Fruit fly (Drosophila melanogaster) whole organism, embryonic: ENCODE data around the gene amrt.

ENCODE experiments used
- C15 ChIP-seq: fragments of 200-800 bp; sonication (Bioruptor generic); IDR thresholded peaks from 3 replicates; pipeline ENCODE4 v1.3.6; 2022; ENCODE audit warnings: missing biosample characterization, missing genetic modification characterization
- CG10366 ChIP-seq: fragments of 200-800 bp; sonication (Bioruptor generic); IDR thresholded peaks from 2 replicates; pipeline ENCODE4 v1.3.6; 2022; ENCODE audit warnings: missing biosample characterization, missing genetic modification characterization
- CG12391 ChIP-seq: fragments of 200-800 bp; sonication (Bioruptor generic); optimal IDR thresholded peaks from 3 replicates; lab custom pipeline; 2018; ENCODE audit warnings: missing biosample characterization, mild to moderate bottlenecking, missing genetic modification characterization, moderate library complexity
- CG15514 ChIP-seq: fragments of 200-800 bp; sonication (Bioruptor generic); optimal IDR thresholded peaks from 3 replicates; lab custom pipeline; 2017; ENCODE audit warnings: missing biosample characterization, missing genetic modification characterization, mild to moderate bottlenecking, moderate library complexity, missing genetic modification reagents
- CG15601 ChIP-seq: fragments of 200-800 bp; sonication (Bioruptor generic); optimal IDR thresholded peaks from 3 replicates; lab custom pipeline; 2019; ENCODE audit warnings: missing biosample characterization, mild to moderate bottlenecking, missing genetic modification characterization, moderate library complexity
- CG17361 ChIP-seq: fragments of 200-800 bp; sonication (Bioruptor generic); IDR thresholded peaks from 3 replicates; pipeline ENCODE4 v1.3.6; 2022; ENCODE audit warnings: missing biosample characterization, missing genetic modification characterization
- CG17568 ChIP-seq: fragments of 200-800 bp; sonication (Bioruptor generic); optimal IDR thresholded peaks from 2 replicates; lab custom pipeline; 2018; ENCODE audit warnings: missing biosample characterization, mild to moderate bottlenecking, missing genetic modification characterization, moderate library complexity
- CG18011 ChIP-seq: fragments of 200-800 bp; sonication (Bioruptor generic); optimal IDR thresholded peaks from 2 replicates; lab custom pipeline; 2017; ENCODE audit warnings: missing biosample characterization, missing genetic modification characterization, mild to moderate bottlenecking, moderate library complexity, missing genotype
- CG18599 ChIP-seq: fragments of 200-800 bp; sonication (Bioruptor generic); optimal IDR thresholded peaks from 3 replicates; lab custom pipeline; 2017; ENCODE audit warnings: missing biosample characterization, missing genetic modification characterization, mild to moderate bottlenecking, moderate library complexity, missing genetic modification reagents
- CG30431 ChIP-seq: fragments of 200-800 bp; sonication (Bioruptor generic); optimal IDR thresholded peaks from 2 replicates; lab custom pipeline; 2017; ENCODE audit warnings: missing biosample characterization, missing genetic modification characterization
- CG31388 ChIP-seq: fragments of 200-800 bp; sonication (Bioruptor generic); optimal IDR thresholded peaks from 2 replicates; lab custom pipeline; 2016; ENCODE audit warnings: missing biosample characterization, missing genetic modification characterization
- CG32772 ChIP-seq: fragments of 200-800 bp; sonication (Bioruptor generic); IDR thresholded peaks from 2 replicates; pipeline ENCODE4 v1.3.6; 2022; ENCODE audit warnings: missing biosample characterization, missing genetic modification characterization
- CG4820 ChIP-seq: fragments of 200-800 bp; sonication (Bioruptor generic); optimal IDR thresholded peaks from 3 replicates; lab custom pipeline; 2016; ENCODE audit warnings: missing biosample characterization, missing genetic modification characterization
- CG6791 ChIP-seq: fragments of 200-800 bp; sonication (Bioruptor generic); IDR thresholded peaks from 3 replicates; pipeline ENCODE4 v1.3.6; 2022; ENCODE audit warnings: missing biosample characterization, missing genetic modification characterization; ENCODE audit not compliant: partially characterized antibody
- CG7357 ChIP-seq: fragments of 200-800 bp; sonication (Bioruptor generic); IDR thresholded peaks from 3 replicates; pipeline ENCODE4 v1.3.6; 2022; ENCODE audit warnings: missing biosample characterization, missing genetic modification characterization
- CG7786 ChIP-seq: fragments of 200-800 bp; sonication (Bioruptor generic); optimal IDR thresholded peaks from 2 replicates; lab custom pipeline; 2016; ENCODE audit warnings: missing biosample characterization, missing genetic modification characterization
- CG9215 ChIP-seq: fragments of 200-800 bp; sonication (Bioruptor generic); IDR thresholded peaks from 2 replicates; pipeline ENCODE4 v1.3.6; 2022; ENCODE audit warnings: missing biosample characterization, missing genetic modification characterization
- CG9437 ChIP-seq: fragments of 200-800 bp; sonication (Bioruptor generic); optimal IDR thresholded peaks from 2 replicates; lab custom pipeline; 2018; ENCODE audit warnings: missing biosample characterization, mild to moderate bottlenecking, missing genetic modification characterization
- CG9609 ChIP-seq: fragments of 200-800 bp; sonication (Bioruptor generic); optimal IDR thresholded peaks from 3 replicates; lab custom pipeline; 2016; ENCODE audit warnings: missing biosample characterization, missing genetic modification characterization
- CoRest ChIP-seq: fragments of 200-800 bp; sonication (Bioruptor generic); optimal IDR thresholded peaks from 3 replicates; lab custom pipeline; 2018; ENCODE audit warnings: missing biosample characterization, mild to moderate bottlenecking, missing genetic modification characterization, moderate library complexity
- Dbx ChIP-seq: fragments of 200-800 bp; sonication (Bioruptor generic); IDR thresholded peaks from 3 replicates; pipeline ENCODE4 v1.3.6; 2022; ENCODE audit warnings: missing biosample characterization, missing genetic modification characterization
- Dek ChIP-seq: fragments of 200-800 bp; sonication (Bioruptor generic); optimal IDR thresholded peaks from 3 replicates; lab custom pipeline; 2019; ENCODE audit warnings: missing biosample characterization, mild to moderate bottlenecking, missing genetic modification characterization, moderate library complexity
- Dip2 ChIP-seq: fragments of 200-800 bp; sonication (Bioruptor generic); IDR thresholded peaks from 2 replicates; pipeline ENCODE4 v1.3.6; 2022; ENCODE audit warnings: missing biosample characterization, missing genetic modification characterization
- Dip3 ChIP-seq: fragments of 200-800 bp; sonication (Bioruptor generic); optimal IDR thresholded peaks from 3 replicates; lab custom pipeline; 2016; ENCODE audit warnings: missing biosample characterization, missing genetic modification characterization
- Doc2 ChIP-seq: fragments of 200-800 bp; sonication (Bioruptor generic); IDR thresholded peaks from 2 replicates; pipeline ENCODE4 v1.3.6; 2022; ENCODE audit warnings: missing biosample characterization, missing genetic modification characterization
- Drgx ChIP-seq: fragments of 200-800 bp; sonication (Bioruptor generic); IDR thresholded peaks from 2 replicates; pipeline ENCODE4 v1.3.6; 2022; ENCODE audit warnings: missing biosample characterization, missing genetic modification characterization
- ERR ChIP-seq: fragments of 200-800 bp; sonication (Bioruptor generic); optimal IDR thresholded peaks from 2 replicates; lab custom pipeline; 2016; ENCODE audit warnings: missing biosample characterization, missing genetic modification characterization
- Hsf ChIP-seq: fragments of 200-800 bp; sonication (Bioruptor generic); optimal IDR thresholded peaks from 3 replicates; lab custom pipeline; 2016; ENCODE audit warnings: missing biosample characterization, missing genetic modification characterization
- Nf-YA ChIP-seq: fragments of 200-800 bp; sonication (Bioruptor generic); IDR thresholded peaks from 2 replicates; pipeline ENCODE4 v1.3.6; 2022; ENCODE audit warnings: missing biosample characterization, missing genetic modification characterization
- NfI ChIP-seq: fragments of 200-800 bp; sonication (Bioruptor generic); optimal IDR thresholded peaks from 3 replicates; lab custom pipeline; 2018; ENCODE audit warnings: missing biosample characterization, mild to moderate bottlenecking, missing genetic modification characterization, moderate library complexity
- Opbp ChIP-seq: fragments of 200-800 bp; sonication (Bioruptor generic); IDR thresholded peaks from 3 replicates; pipeline ENCODE4 v1.3.6; 2022; ENCODE audit warnings: missing biosample characterization, missing genetic modification characterization; ENCODE audit not compliant: partially characterized antibody
- Poxn ChIP-seq: fragments of 200-800 bp; sonication (Bioruptor generic); IDR thresholded peaks from 2 replicates; pipeline ENCODE4 v1.3.6; 2022; ENCODE audit warnings: missing biosample characterization, missing genetic modification characterization
- Sox102F ChIP-seq: fragments of 200-800 bp; sonication (Bioruptor generic); optimal IDR thresholded peaks from 2 replicates; lab custom pipeline; 2018; ENCODE audit warnings: missing biosample characterization, mild to moderate bottlenecking, missing genetic modification characterization, moderate library complexity
- Trl ChIP-seq, 3 experiments: fragments of >200 bp in 2 of 3; fragments of 200-800 bp in 1 of 3; sonication (Bioruptor generic) in 1 of 3; optimal IDR thresholded peaks; 2 replicates in 1 of 3; 3 replicates in 2 of 3; lab custom pipeline; 2016 to 2017; ENCODE audit warnings: missing biosample characterization in 1 of 3, missing genetic modification characterization in 1 of 3
- cas ChIP-seq: fragments of 200-800 bp; sonication (Bioruptor generic); IDR thresholded peaks from 2 replicates; pipeline ENCODE4 v1.3.6; 2022; ENCODE audit warnings: missing biosample characterization, missing genetic modification characterization
- caup ChIP-seq: fragments of 200-800 bp; sonication (Bioruptor generic); optimal IDR thresholded peaks from 3 replicates; lab custom pipeline; 2017; ENCODE audit warnings: missing biosample characterization, mild to moderate bottlenecking, missing genetic modification characterization, moderate library complexity; ENCODE audit not compliant: severe bottlenecking
- croc ChIP-seq: fragments of 200-800 bp; sonication (Bioruptor generic); conservative IDR thresholded peaks from 3 replicates; pipeline ENCODE4 v1.3.6; 2022; ENCODE audit warnings: missing biosample characterization, missing genetic modification characterization
- dmrt99B ChIP-seq: fragments of 200-800 bp; sonication (Bioruptor generic); optimal IDR thresholded peaks from 2 replicates; lab custom pipeline; 2018; ENCODE audit warnings: missing biosample characterization, mild to moderate bottlenecking, missing genetic modification characterization, moderate library complexity
- eve ChIP-seq, 2 experiments: fragments of >200 bp; optimal IDR thresholded peaks; 2 replicates each; lab custom pipeline; 2017; ENCODE audit warnings: missing biosample characterization in 2 of 2, missing genetic modification characterization in 2 of 2
- fu2 ChIP-seq: fragments of 200-800 bp; sonication (Bioruptor generic); optimal IDR thresholded peaks from 2 replicates; lab custom pipeline; 2016; ENCODE audit warnings: missing biosample characterization, missing genetic modification characterization
- hb ChIP-seq: fragments of 200-800 bp; sonication (Bioruptor generic); IDR thresholded peaks from 3 replicates; pipeline ENCODE4 v1.3.6; 2022; ENCODE audit warnings: missing biosample characterization, missing genetic modification characterization; ENCODE audit not compliant: partially characterized antibody
- maf-S ChIP-seq: fragments of 200-800 bp; sonication (Bioruptor generic); optimal IDR thresholded peaks from 2 replicates; lab custom pipeline; 2016; ENCODE audit warnings: missing biosample characterization, missing genetic modification characterization
- onecut ChIP-seq: fragments of 200-800 bp; sonication (Bioruptor generic); IDR thresholded peaks from 2 replicates; pipeline ENCODE4 v1.3.6; 2022; ENCODE audit warnings: missing biosample characterization, missing genetic modification characterization
- prd ChIP-seq, 3 experiments: fragments of >200 bp in 2 of 3; fragments of 200-800 bp in 1 of 3; sonication (Bioruptor generic) in 1 of 3; optimal IDR thresholded peaks in 2 of 3; IDR thresholded peaks in 1 of 3; 2 replicates in 2 of 3; 3 replicates in 1 of 3; pipeline versions ENCODE4 v1.3.6 to Lab custom; 2017 to 2022; ENCODE audit warnings: missing biosample characterization in 1 of 3, missing genetic modification characterization in 1 of 3
- ranshi ChIP-seq: fragments of 200-800 bp; sonication (Bioruptor generic); IDR thresholded peaks from 2 replicates; pipeline ENCODE4 v1.3.6; 2022; ENCODE audit warnings: missing biosample characterization, missing genetic modification characterization
- sima ChIP-seq: fragments of 200-800 bp; sonication (Bioruptor generic); optimal IDR thresholded peaks from 2 replicates; lab custom pipeline; 2016; ENCODE audit warnings: missing biosample characterization, missing genetic modification characterization
- ttk ChIP-seq: fragments of 200-800 bp; sonication (Bioruptor generic); IDR thresholded peaks from 2 replicates; pipeline ENCODE4 v2.1.2; 2022; ENCODE audit warnings: missing biosample characterization, missing genetic modification characterization
- unpg ChIP-seq: fragments of 200-800 bp; sonication (Bioruptor generic); optimal IDR thresholded peaks from 3 replicates; lab custom pipeline; 2018; ENCODE audit warnings: missing biosample characterization, mild to moderate bottlenecking, missing genetic modification characterization, moderate library complexity

Gene amrt

dm6 chrX:13815526-13816173 is 33.4 kb downstream of the amrt start (continued):
- TF ChIP-seq CG32772 (peak; percentile 31; the same call in 1 of the 2 replicates), CG17568 (GFP tag; lab: Kevin White, UChicago) (no peak), Dbx (GFP tag; lab: Robert Waterston, UW) (no peak), cas (no peak), unpg (GFP tag; lab: Kevin White, UChicago) (peak; percentile 51), Trl (optimal IDR thresholded peaks at IDR 0.05; lab: Kevin White, UChicago) (no peak), Trl (GFP tag; optimal IDR thresholded peaks at IDR 0.05; lab: Kevin White, UChicago) (peak; percentile 44), NfI (GFP tag; lab: Kevin White, UChicago) (peak; percentile 54), ERR (peak; percentile 47), croc (GFP tag; lab: Robert Waterston, UW) (peak; percentile 57; the same call in 2 of the 3 replicates), prd (optimal IDR thresholded peaks at IDR 0.05; lab: Kevin White, UChicago) (no peak), prd (GFP tag; IDR thresholded peaks at IDR 0.05; lab: Robert Waterston, UW) (peak; percentile 71; the same call in 2 of the 3 replicates), caup (GFP tag; lab: Kevin White, UChicago) (peak; percentile 26), CG15601 (tag; lab: Kevin White, UChicago) (peak; percentile 43), CG9609 (peak; percentile 47), Poxn (GFP tag; lab: Robert Waterston, UW) (no peak), CG7357 (GFP tag; lab: Robert Waterston, UW) (peak; percentile 71; the same call in 2 of the 3 replicates), Hsf (GFP tag; lab: Kevin White, UChicago) (peak; percentile 55), CG18599 (GFP tag; lab: Kevin White, UChicago) (peak; percentile 60), CG7786 (GFP tag; lab: Kevin White, UChicago) (peak; percentile 43), CG4820 (GFP tag; lab: Kevin White, UChicago) (peak; percentile 56), Sox102F (peak; percentile 61), CoRest (tag; lab: Kevin White, UChicago) (peak; percentile 78), Drgx (GFP tag; lab: Robert Waterston, UW) (peak; percentile 75), CG17361 (GFP tag; lab: Robert Waterston, UW) (peak; percentile 78), C15 (no peak), CG9215 (GFP tag; lab: Robert Waterston, UW) (peak; percentile 45; the same call in 1 of the 2 replicates), Opbp (GFP tag; lab: Robert Waterston, UW) (no peak), Doc2 (GFP tag; lab: Robert Waterston, UW) (no peak), CG9437 (GFP tag; lab: Kevin White, UChicago) (peak; percentile 49), sima (no peak), CG18011 (GFP tag; lab: Kevin White, UChicago) (no peak), ttk (GFP tag; lab: Robert Waterston, UW) (no peak), Nf-YA (GFP tag; lab: Robert Waterston, UW) (no peak; the same call in 1 of the 2 replicates), eve (GFP tag; optimal IDR thresholded peaks at IDR 0.05; lab: Kevin White, UChicago) (no peak), hb (GFP tag; lab: Robert Waterston, UW) (no peak), Dip2 (GFP tag; lab: Robert Waterston, UW) (no peak), CG10366 (GFP tag; lab: Robert Waterston, UW) (no peak; the same call in 1 of the 2 replicates), CG31388 (GFP tag; lab: Kevin White, UChicago) (no peak), Dip3 (GFP tag; lab: Kevin White, UChicago) (peak; percentile 14), CG6791 (GFP tag; lab: Robert Waterston, UW) (no peak), CG15514 (peak; percentile 35), onecut (peak; percentile 32; the same call in 1 of the 2 replicates), CG12391 (tag; lab: Kevin White, UChicago) (peak; percentile 59), dmrt99B (tag; lab: Kevin White, UChicago) (peak; percentile 84), fu2 (no peak), ranshi (GFP tag; lab: Robert Waterston, UW) (peak; percentile 33; the same call in 1 of the 2 replicates), maf-S (GFP tag; lab: Kevin White, UChicago) (no peak), Dek (tag; lab: Kevin White, UChicago) (peak; percentile 28), CG30431 (peak; percentile 6)
